Fruit fly (Drosophila melanogaster) whole organism, adult: Measurements from ENCODE around the gene CG12481.

ENCODE experiments used
- CG11617 ChIP-seq: fragments of 200-800 bp; sonication (Bioruptor generic); optimal IDR thresholded peaks from 2 replicates; lab custom pipeline; 2017; ENCODE audit warnings: mild to moderate bottlenecking, missing biosample characterization, missing genetic modification reagents, missing genetic modification characterization
- CG14711 ChIP-seq: fragments of 200-800 bp; sonication (Bioruptor generic); optimal IDR thresholded peaks from 2 replicates; lab custom pipeline; 2018; ENCODE audit warnings: missing biosample characterization, mild to moderate bottlenecking, missing genetic modification characterization, moderate library complexity
- ovo ChIP-seq: fragments of 200-800 bp; sonication (Bioruptor generic); optimal IDR thresholded peaks from 2 replicates; lab custom pipeline; 2016; ENCODE audit warnings: missing biosample characterization, missing genetic modification characterization
- tj ChIP-seq: fragments of 200-800 bp; sonication (Bioruptor generic); optimal IDR thresholded peaks from 3 replicates; lab custom pipeline; 2017; ENCODE audit warnings: missing biosample characterization, mild to moderate bottlenecking, missing genetic modification characterization, moderate library complexity

DNA sequence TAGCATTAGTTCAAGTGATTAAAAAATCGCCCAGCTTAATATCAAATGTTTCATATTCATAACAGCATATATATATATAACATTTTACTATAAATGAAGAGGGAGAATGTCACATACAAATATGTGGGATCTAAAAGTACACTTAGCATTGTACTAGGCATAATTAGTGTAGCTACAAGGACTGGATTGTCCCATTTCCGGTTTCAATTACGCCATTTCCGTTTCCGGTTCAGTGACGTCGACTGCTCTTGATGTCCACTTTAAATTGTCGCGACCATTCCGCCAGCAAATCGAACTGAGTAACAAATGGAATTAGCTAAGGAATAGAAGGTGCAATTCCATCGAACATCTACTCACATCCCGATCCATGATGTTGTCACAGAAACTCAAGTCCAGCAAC, 47.4 kb downstream of the CG12481 start:
- no peak for TF ChIP-seq CG11617 (GFP tag; lab: Kevin White, UChicago)
- TF ChIP-seq ovo (GFP tag; lab: Kevin White, UChicago): no peak
- no peak for TF ChIP-seq tj (GFP tag; lab: Kevin White, UChicago)
- TF ChIP-seq CG14711 (tag; lab: Kevin White, UChicago): no peak
